Fruit fly (Drosophila melanogaster) whole organism: ENCODE data around the gene Jupiter.

Source experiments
- CG8478 ChIP-seq: fragments of >200 bp; optimal IDR thresholded peaks from 2 replicates; lab custom pipeline; 2018; ENCODE audit warnings: inconsistent platforms
- Dll ChIP-seq: fragments of >200 bp; optimal IDR thresholded peaks from 2 replicates; lab custom pipeline; 2017
- EcR ChIP-seq, 2 experiments: fragments of >200 bp; optimal IDR thresholded peaks; 2 replicates each; lab custom pipeline; 2017; ENCODE audit warnings: missing biosample characterization in 2 of 2, missing genetic modification characterization in 2 of 2, missing genetic modification reagents in 2 of 2
- psq ChIP-seq: fragments of >200 bp; optimal IDR thresholded peaks from 2 replicates; lab custom pipeline; 2017
- usp ChIP-seq: fragments of >200 bp; optimal IDR thresholded peaks from 2 replicates; lab custom pipeline; 2017; ENCODE audit warnings: missing biosample characterization, missing genetic modification characterization, mixed read lengths

dm6 chr3R:11655873-11656374 is 36.2 kb upstream of the Jupiter start, which contains the start of gene CG42327:
- TF ChIP-seq CG8478 (lab: Kevin White, UChicago) = no peak
- TF ChIP-seq usp (GFP tag; lab: Kevin White, UChicago) = no peak
- TF ChIP-seq Dll (lab: Kevin White, UChicago) = no peak
- TF ChIP-seq psq (lab: Kevin White, UChicago) = no peak
- TF ChIP-seq EcR (GFP tag; optimal IDR thresholded peaks at IDR 0.05; lab: Kevin White, UChicago) = no peak
